Worm (Caenorhabditis elegans) whole organism, L4/young adult: ENCODE data around the gene F58H1.2.

Source experiments
- W03F9.2 ChIP-seq: fragments of 150-350 bp; optimal IDR thresholded peaks from 2 replicates; lab custom pipeline; 2014; ENCODE audit warnings: missing biosample characterization, missing genetic modification characterization
- him-1 ChIP-seq: sonication (generic microtip); optimal IDR thresholded peaks from 2 replicates; lab custom pipeline; 2016; ENCODE audit warnings: missing genotype, missing genetic modification reagents, missing genetic modification characterization, missing compliant biosample characterization

- no peak for TF ChIP-seq W03F9.2 (tag; lab: Kevin White, UChicago)
- TF ChIP-seq him-1 (tag; lab: Kevin White, UChicago), result no peak
Observed at ce11 chrV:11919639-11920038, 9.3 kb upstream of the F58H1.2 start.
